Worm (Caenorhabditis elegans) whole organism, mixed stage, embryonic: ENCODE measurements around the gene sru-36.

ENCODE experiments used
- ceh-43 ChIP-seq: fragments of 200-800 bp; sonication (Bioruptor generic); optimal IDR thresholded peaks from 2 replicates; lab custom pipeline; 2018; ENCODE audit warnings: mild to moderate bottlenecking, missing genetic modification characterization, moderate library complexity, missing compliant biosample characterization
- ces-1 ChIP-seq: fragments of 150-350 bp; optimal IDR thresholded peaks from 2 replicates; lab custom pipeline; 2014; ENCODE audit warnings: missing biosample characterization, missing genetic modification reagents, missing genetic modification characterization
- elt-1 ChIP-seq: sonication (generic microtip); optimal IDR thresholded peaks from 2 replicates; lab custom pipeline; 2017; ENCODE audit warnings: missing genetic modification characterization, mild to moderate bottlenecking, missing compliant biosample characterization, antibody characterized with exemption, moderate library complexity, borderline replicate concordance; ENCODE audit not compliant: insufficient read depth
- flh-1 ChIP-seq: fragments of 200-800 bp; sonication (Bioruptor generic); optimal IDR thresholded peaks from 2 replicates; lab custom pipeline; 2018; ENCODE audit warnings: mild to moderate bottlenecking, missing genetic modification characterization, moderate library complexity, missing compliant biosample characterization
- lin-13 ChIP-seq: fragments of 150-350 bp; optimal IDR thresholded peaks from 2 replicates; lab custom pipeline; 2014; ENCODE audit warnings: missing biosample characterization, missing genetic modification characterization
- lin-32 ChIP-seq: fragments of 200-800 bp; sonication (Bioruptor generic); optimal IDR thresholded peaks from 2 replicates; lab custom pipeline; 2018; ENCODE audit warnings: mild to moderate bottlenecking, missing genetic modification characterization, missing compliant biosample characterization
- lsy-2 ChIP-seq: fragments of 150-350 bp; optimal IDR thresholded peaks from 2 replicates; lab custom pipeline; 2014; ENCODE audit warnings: missing biosample characterization, missing genetic modification characterization
- mab-5 ChIP-seq: fragments of 150-350 bp; optimal IDR thresholded peaks from 2 replicates; lab custom pipeline; 2014; ENCODE audit warnings: missing biosample characterization, missing genetic modification characterization
- nhr-237 ChIP-seq: fragments of 150-350 bp; optimal IDR thresholded peaks from 2 replicates; lab custom pipeline; 2014; ENCODE audit warnings: missing biosample characterization, missing genetic modification characterization
- nhr-76 ChIP-seq: sonication (generic microtip); optimal IDR thresholded peaks from 2 replicates; lab custom pipeline; 2017; ENCODE audit warnings: missing biosample characterization, missing genetic modification characterization
- sptf-1 ChIP-seq: sonication (generic microtip); optimal IDR thresholded peaks from 2 replicates; lab custom pipeline; 2017; ENCODE audit warnings: mild to moderate bottlenecking, missing genetic modification characterization, moderate library complexity, missing compliant biosample characterization
- zip-8 ChIP-seq: fragments of 150-350 bp; optimal IDR thresholded peaks from 2 replicates; lab custom pipeline; 2014; ENCODE audit warnings: missing biosample characterization, missing genetic modification characterization
- ztf-11 ChIP-seq: fragments of 150-350 bp; optimal IDR thresholded peaks from 2 replicates; lab custom pipeline; 2014; ENCODE audit warnings: missing biosample characterization, missing genetic modification characterization

DNA sequence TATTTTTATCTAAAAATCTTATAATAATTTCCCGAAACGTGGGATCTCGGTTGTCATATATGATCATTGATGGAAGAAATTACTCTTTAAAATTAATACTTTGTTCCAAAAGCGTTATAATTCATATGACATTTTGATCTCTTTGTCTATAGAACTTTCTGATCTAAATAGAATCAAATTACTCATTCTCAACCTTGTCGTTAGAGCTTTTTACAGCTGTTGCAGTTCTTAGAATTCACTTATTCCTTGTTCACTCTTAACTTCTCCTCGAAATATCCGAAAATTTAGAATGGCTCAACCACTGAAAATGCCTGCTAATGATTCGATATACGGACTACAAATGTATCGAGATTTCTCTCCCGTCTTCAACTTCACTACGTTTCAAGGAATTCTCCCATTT is 30.3 kb upstream of the sru-36 start, which contains the start of gene sru-29:
- TF ChIP-seq elt-1 (tag; lab: Kevin White, UChicago): no peak
- TF ChIP-seq lin-13: no peak
- TF ChIP-seq nhr-237: no peak
- TF ChIP-seq mab-5 (tag; lab: Kevin White, UChicago): no peak
- no peak for TF ChIP-seq ceh-43
- no peak for TF ChIP-seq zip-8 (tag; lab: Kevin White, UChicago)
- no peak for TF ChIP-seq flh-1 (GFP tag; lab: Kevin White, UChicago)
- TF ChIP-seq ztf-11: no peak
- TF ChIP-seq nhr-76 (tag; lab: Kevin White, UChicago): no peak
- no peak for TF ChIP-seq sptf-1 (tag; lab: Kevin White, UChicago)
- no peak for TF ChIP-seq lsy-2
- no peak for TF ChIP-seq lin-32 (GFP tag; lab: Kevin White, UChicago)
- TF ChIP-seq ces-1 (GFP tag; lab: Kevin White, UChicago): no peak
